Worm (Caenorhabditis elegans): ENCODE results near the gene pqn-16.

The pqn-16 gene

DNA sequence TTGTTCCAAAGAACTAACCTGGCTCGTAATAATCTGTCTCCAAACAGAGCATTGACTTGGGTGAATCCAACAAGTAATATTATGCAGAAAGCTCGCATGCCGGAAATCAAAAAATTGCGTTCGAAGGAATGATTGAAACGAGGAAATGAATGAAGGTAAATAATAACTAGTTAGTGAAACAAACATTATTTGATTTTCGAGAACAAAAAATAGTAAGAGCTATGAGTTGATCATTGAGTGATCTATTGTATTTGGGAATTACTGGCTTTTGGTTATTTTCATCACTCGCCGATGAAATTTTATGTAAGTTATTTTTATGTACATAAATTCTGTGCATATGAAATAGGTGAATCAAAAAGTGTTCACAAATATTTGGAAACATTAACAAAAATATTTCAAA, 19.1 kb upstream of the pqn-16 start, which contains the start of gene B0222.5:
Gene B0222.5, minus strand, starts transcription at position 101 of the 400 bp plus-strand sequence.
- no peak for TF ChIP-seq nhr-237 (tag; optimal IDR thresholded peaks at IDR 0.05)
- TF ChIP-seq unc-120 (tag; optimal IDR thresholded peaks at IDR 0.05; ENCODE audit: poor library complexity, severe bottlenecking), result no peak
- TF ChIP-seq mls-2 (tag; optimal IDR thresholded peaks at IDR 0.05), result no peak
- TF ChIP-seq nhr-76 (tag; optimal IDR thresholded peaks at IDR 0.05), result no peak
- no peak for TF ChIP-seq pha-4 (tag; optimal IDR thresholded peaks at IDR 0.05)

DNA sequence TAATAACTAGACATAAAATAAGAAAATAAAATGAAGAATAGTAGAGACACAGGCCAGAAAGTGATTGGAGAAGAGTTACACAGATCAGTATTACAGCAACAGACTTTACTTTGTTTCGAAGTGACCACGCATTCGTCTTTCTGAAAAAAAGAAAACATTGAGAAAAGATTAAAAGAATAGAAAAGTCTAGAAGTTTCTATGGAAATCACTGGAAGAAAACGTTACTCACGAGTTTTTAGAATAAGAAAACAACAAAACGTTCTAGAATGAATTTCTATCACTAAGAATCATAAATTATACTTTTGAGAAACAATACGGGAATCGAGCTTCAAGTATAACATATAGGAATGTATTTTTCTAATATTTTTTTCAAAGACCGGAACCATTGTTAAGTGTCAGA, 18.3 kb upstream of the pqn-16 start:
- TF ChIP-seq hlh-1 (tag; optimal IDR thresholded peaks at IDR 0.05) (no peak), M03D4.4 (tag; optimal IDR thresholded peaks at IDR 0.05) (no peak), flh-1 (GFP tag; optimal IDR thresholded peaks at IDR 0.05) (no peak), tbx-8 (GFP tag; optimal IDR thresholded peaks at IDR 0.05) (no peak), zip-8 (tag; optimal IDR thresholded peaks at IDR 0.05) (no peak), ham-2 (GFP tag; optimal IDR thresholded peaks at IDR 0.05) (no peak), nhr-2 (tag; optimal IDR thresholded peaks at IDR 0.05) (no peak), nhr-28 (tag; optimal IDR thresholded peaks at IDR 0.05) (no peak), drap-1 (GFP tag; optimal IDR thresholded peaks at IDR 0.05) (no peak), nhr-12 (tag; optimal IDR thresholded peaks at IDR 0.05) (no peak), ceh-43 (GFP tag; optimal IDR thresholded peaks at IDR 0.05) (no peak), mep-1 (tag; optimal IDR thresholded peaks at IDR 0.05) (no peak), snpc-4 (tag; optimal IDR thresholded peaks at IDR 0.05) (no peak), elt-1 (tag; optimal IDR thresholded peaks at IDR 0.05; ENCODE audit: borderline replicate concordance, insufficient read depth) (no peak), sem-2 (GFP tag; optimal IDR thresholded peaks at IDR 0.05) (no peak), elt-3 (tag; optimal IDR thresholded peaks at IDR 0.05) (no peak), cnd-1 (tag; optimal IDR thresholded peaks at IDR 0.05) (no peak), unc-39 (tag; optimal IDR thresholded peaks at IDR 0.05) (no peak), ces-1 (GFP tag; optimal IDR thresholded peaks at IDR 0.05) (no peak), lin-32 (GFP tag; optimal IDR thresholded peaks at IDR 0.05) (no peak)

DNA sequence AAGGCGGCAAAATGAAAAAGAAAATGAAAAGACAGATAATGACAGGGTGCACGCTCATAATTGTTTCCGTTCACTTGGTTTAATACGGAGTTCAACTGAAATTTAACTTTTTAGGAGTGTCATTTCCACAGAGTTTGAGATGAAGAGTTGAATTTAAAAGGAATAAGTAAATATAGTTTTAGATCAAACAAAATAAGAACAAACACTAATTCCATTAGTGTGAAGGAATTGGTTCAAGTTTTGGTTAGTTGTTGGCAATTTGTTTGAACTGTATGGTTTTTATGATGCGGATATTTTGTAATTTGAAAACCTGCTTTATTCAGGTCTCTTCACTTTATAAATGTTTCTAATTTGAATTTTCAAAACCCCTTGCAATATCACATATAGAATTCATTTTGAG, 17.2 kb upstream of the pqn-16 start, which contains the start of gene B0222.15:
Gene B0222.15, minus strand, starts transcription at position 101 of the 400 bp plus-strand sequence.
- TF ChIP-seq unc-62 (GFP tag; optimal IDR thresholded peaks at IDR 0.05) (no peak), pha-4 (tag; optimal IDR thresholded peaks at IDR 0.05) (no peak), elt-3 (tag; optimal IDR thresholded peaks at IDR 0.05) (no peak), mep-1 (tag; optimal IDR thresholded peaks at IDR 0.05) (no peak), unc-39 (tag; optimal IDR thresholded peaks at IDR 0.05) (no peak), lsy-2 (tag; optimal IDR thresholded peaks at IDR 0.05) (no peak), nhr-237 (tag; optimal IDR thresholded peaks at IDR 0.05) (no peak), hlh-1 (tag; optimal IDR thresholded peaks at IDR 0.05) (no peak), ceh-83 (GFP tag; optimal IDR thresholded peaks at IDR 0.05) (no peak), flh-1 (GFP tag; optimal IDR thresholded peaks at IDR 0.05) (no peak), blmp-1 (tag; optimal IDR thresholded peaks at IDR 0.05) (no peak), ztf-11 (tag; optimal IDR thresholded peaks at IDR 0.05) (no peak), sem-2 (GFP tag; optimal IDR thresholded peaks at IDR 0.05) (no peak)

DNA sequence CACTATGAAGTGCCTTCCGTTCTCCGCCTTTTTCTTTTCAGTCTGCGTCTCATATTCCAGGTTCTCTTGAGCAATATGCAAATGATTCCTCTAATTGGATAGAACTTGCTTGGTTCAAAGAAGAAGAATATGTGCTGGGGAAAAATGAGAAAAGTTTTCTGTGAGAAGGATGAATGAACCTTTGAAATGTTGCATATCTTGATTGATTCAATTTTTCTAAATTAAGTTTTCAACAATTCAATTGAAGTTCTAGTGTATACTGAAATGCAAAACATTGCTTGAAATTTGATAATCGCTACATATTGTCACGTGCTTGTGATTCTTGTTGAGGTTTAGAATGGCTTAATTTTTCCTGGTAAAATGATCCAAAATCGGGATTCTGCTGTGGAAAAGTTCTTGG, 16.3 kb upstream of the pqn-16 start:
- TF ChIP-seq snpc-4 (tag; optimal IDR thresholded peaks at IDR 0.05) (no peak), nhr-12 (tag; optimal IDR thresholded peaks at IDR 0.05) (no peak), elt-3 (tag; optimal IDR thresholded peaks at IDR 0.05) (no peak), ces-1 (GFP tag; optimal IDR thresholded peaks at IDR 0.05) (peak; percentile 86), M03D4.4 (tag; optimal IDR thresholded peaks at IDR 0.05) (no peak), nhr-28 (tag; optimal IDR thresholded peaks at IDR 0.05) (no peak), sem-2 (GFP tag; optimal IDR thresholded peaks at IDR 0.05) (no peak)

DNA sequence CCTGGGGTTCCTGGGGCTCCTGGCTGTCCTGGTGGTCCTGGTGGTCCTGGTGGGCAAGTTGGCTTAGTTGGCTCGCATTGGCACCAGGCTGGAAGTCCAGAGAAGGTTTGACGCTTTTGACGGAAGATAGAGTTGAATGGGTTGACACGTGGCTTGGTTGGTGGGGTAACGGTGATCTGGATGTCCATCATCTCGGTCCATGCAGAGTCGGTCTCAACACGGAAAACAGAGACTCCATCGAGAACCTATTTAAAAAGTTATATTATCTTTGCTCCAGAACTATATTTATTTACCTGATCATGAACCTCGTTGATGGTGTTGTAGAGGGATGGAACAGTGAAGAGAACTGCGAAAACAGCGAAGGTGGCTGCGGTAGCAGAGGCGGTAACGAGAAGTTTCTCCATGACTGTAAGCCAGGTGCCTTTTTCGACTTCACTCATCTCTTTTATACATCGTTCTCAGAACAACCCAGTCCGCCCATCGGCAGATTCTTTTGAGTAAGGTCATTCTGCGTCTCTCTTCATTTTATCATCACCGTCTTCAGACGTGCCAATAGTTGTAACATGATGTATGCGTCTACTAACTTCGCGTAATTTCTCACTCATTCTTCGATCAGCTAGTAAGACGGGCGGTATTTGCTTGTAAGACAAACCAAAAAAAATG, 13.5 kb upstream of the pqn-16 start, which contains the start of gene col-144:
Gene col-144, minus strand, starts transcription at position 419 of the 663 bp plus-strand sequence.
- TF ChIP-seq mls-2 (tag; optimal IDR thresholded peaks at IDR 0.05), result no peak
- TF ChIP-seq zip-8 (tag; optimal IDR thresholded peaks at IDR 0.05), result no peak
- TF ChIP-seq bed-3 (GFP tag; optimal IDR thresholded peaks at IDR 0.05), result no peak
- TF ChIP-seq sem-2 (GFP tag; optimal IDR thresholded peaks at IDR 0.05), result no peak
- TF ChIP-seq mab-5 (tag; optimal IDR thresholded peaks at IDR 0.05), result no peak
- no peak for TF ChIP-seq unc-62 (GFP tag; optimal IDR thresholded peaks at IDR 0.05)
